Fruit fly (Drosophila melanogaster) whole organism, embryonic: ENCODE results near the gene CG5290.

Experiments used
- Abd-B ChIP-seq: fragments of 200-800 bp; sonication (Bioruptor generic); optimal IDR thresholded peaks from 2 replicates; lab custom pipeline; 2018; ENCODE audit warnings: missing biosample characterization, mild to moderate bottlenecking, missing genetic modification characterization, moderate library complexity
- Adf1 ChIP-seq: fragments of 200-800 bp; sonication (Bioruptor generic); IDR thresholded peaks from 2 replicates; pipeline ENCODE4 v1.3.6; 2022; ENCODE audit warnings: missing biosample characterization, missing genetic modification characterization
- CG10543 ChIP-seq: fragments of 200-800 bp; sonication (Bioruptor generic); optimal IDR thresholded peaks from 3 replicates; lab custom pipeline; 2017; ENCODE audit warnings: missing biosample characterization, mild to moderate bottlenecking, missing genetic modification characterization, moderate library complexity
- CG10979 ChIP-seq: fragments of 200-800 bp; sonication (Bioruptor generic); optimal IDR thresholded peaks from 2 replicates; lab custom pipeline; 2018; ENCODE audit warnings: missing biosample characterization, mild to moderate bottlenecking, missing genetic modification characterization, moderate library complexity
- CG14667 ChIP-seq: fragments of 200-800 bp; sonication (Bioruptor generic); IDR thresholded peaks from 2 replicates; pipeline ENCODE4 v1.3.6; 2022; ENCODE audit warnings: missing biosample characterization, missing genetic modification characterization
- CG15073 ChIP-seq: fragments of 200-800 bp; sonication (Bioruptor generic); optimal IDR thresholded peaks from 2 replicates; lab custom pipeline; 2016; ENCODE audit warnings: missing biosample characterization, missing genetic modification characterization
- CG15269 ChIP-seq: fragments of 200-800 bp; sonication (Bioruptor generic); optimal IDR thresholded peaks from 2 replicates; lab custom pipeline; 2018; ENCODE audit warnings: missing biosample characterization, mild to moderate bottlenecking, missing genetic modification characterization, moderate library complexity
- CG16779 ChIP-seq: fragments of 200-800 bp; sonication (Bioruptor generic); IDR thresholded peaks from 2 replicates; pipeline ENCODE4 v1.3.6; 2022; ENCODE audit warnings: missing biosample characterization, missing genetic modification characterization
- CG17829 ChIP-seq: fragments of 200-800 bp; optimal IDR thresholded peaks from 2 replicates; lab custom pipeline; 2019; ENCODE audit warnings: missing biosample characterization, mild to moderate bottlenecking, missing genetic modification characterization, moderate library complexity
- CG2199 ChIP-seq: fragments of 200-800 bp; sonication (Bioruptor generic); IDR thresholded peaks from 3 replicates; pipeline ENCODE4 v1.3.6; 2022; ENCODE audit warnings: missing biosample characterization, missing genetic modification characterization
- CG2202 ChIP-seq: fragments of 200-800 bp; sonication (Bioruptor generic); optimal IDR thresholded peaks from 2 replicates; lab custom pipeline; 2018; ENCODE audit warnings: missing biosample characterization, mild to moderate bottlenecking, missing genetic modification characterization
- CG2678 ChIP-seq: fragments of 200-800 bp; sonication (Bioruptor generic); optimal IDR thresholded peaks from 3 replicates; lab custom pipeline; 2019; ENCODE audit warnings: missing biosample characterization, mild to moderate bottlenecking, missing genetic modification characterization, moderate library complexity
- CG31441 ChIP-seq: fragments of 200-800 bp; sonication (Bioruptor generic); IDR thresholded peaks from 2 replicates; pipeline ENCODE4 v1.3.6; 2022; ENCODE audit warnings: missing biosample characterization, missing genetic modification characterization
- CG32772 ChIP-seq: fragments of 200-800 bp; sonication (Bioruptor generic); IDR thresholded peaks from 2 replicates; pipeline ENCODE4 v1.3.6; 2022; ENCODE audit warnings: missing biosample characterization, missing genetic modification characterization
- CG33213 ChIP-seq: fragments of 200-800 bp; sonication (Bioruptor generic); optimal IDR thresholded peaks from 3 replicates; lab custom pipeline; 2016; ENCODE audit warnings: missing biosample characterization, missing genetic modification characterization
- CG4854 ChIP-seq: fragments of 200-800 bp; sonication (Bioruptor generic); optimal IDR thresholded peaks from 2 replicates; lab custom pipeline; 2016; ENCODE audit warnings: missing biosample characterization, missing genetic modification characterization, inconsistent platforms
- CG5180 ChIP-seq: fragments of 200-800 bp; sonication (Bioruptor generic); optimal IDR thresholded peaks from 3 replicates; lab custom pipeline; 2017; ENCODE audit warnings: missing biosample characterization, missing genetic modification characterization, mild to moderate bottlenecking, moderate library complexity, missing genetic modification reagents
- CG6175 ChIP-seq: fragments of 200-800 bp; sonication (Bioruptor generic); IDR thresholded peaks from 3 replicates; pipeline ENCODE4 v1.3.6; 2022; ENCODE audit warnings: missing biosample characterization, missing genetic modification characterization
- CG6254 ChIP-seq: fragments of 200-800 bp; sonication (Bioruptor generic); optimal IDR thresholded peaks from 3 replicates; lab custom pipeline; 2017; ENCODE audit warnings: mild to moderate bottlenecking, missing biosample characterization, missing genetic modification reagents, missing genetic modification characterization
- CG6683 ChIP-seq: fragments of 200-800 bp; sonication (Bioruptor generic); optimal IDR thresholded peaks from 2 replicates; lab custom pipeline; 2017; ENCODE audit warnings: missing biosample characterization, mild to moderate bottlenecking, missing genetic modification characterization, missing genetic modification reagents
- CG7357 ChIP-seq: fragments of 200-800 bp; sonication (Bioruptor generic); IDR thresholded peaks from 3 replicates; pipeline ENCODE4 v1.3.6; 2022; ENCODE audit warnings: missing biosample characterization, missing genetic modification characterization
- CG9215 ChIP-seq: fragments of 200-800 bp; sonication (Bioruptor generic); IDR thresholded peaks from 2 replicates; pipeline ENCODE4 v1.3.6; 2022; ENCODE audit warnings: missing biosample characterization, missing genetic modification characterization
- Hmx ChIP-seq: fragments of 200-800 bp; sonication (Bioruptor generic); optimal IDR thresholded peaks from 2 replicates; lab custom pipeline; 2016; ENCODE audit warnings: missing biosample characterization, missing genetic modification characterization
- Hr39 ChIP-seq: fragments of >200 bp; optimal IDR thresholded peaks from 2 replicates; lab custom pipeline; 2017
- Meics ChIP-seq: fragments of 200-800 bp; sonication (Bioruptor generic); optimal IDR thresholded peaks from 2 replicates; lab custom pipeline; 2017; ENCODE audit warnings: missing biosample characterization, mild to moderate bottlenecking, missing genetic modification characterization
- Sry-δ ChIP-seq: fragments of 200-800 bp; sonication (Bioruptor generic); optimal IDR thresholded peaks from 2 replicates; lab custom pipeline; 2016; ENCODE audit warnings: missing biosample characterization, missing genetic modification characterization
- Xrp1 ChIP-seq: fragments of 200-800 bp; sonication (Bioruptor generic); IDR thresholded peaks from 2 replicates; pipeline ENCODE4 v1.3.6; 2022; ENCODE audit warnings: missing biosample characterization, missing genetic modification characterization
- aop ChIP-seq: fragments of 200-800 bp; sonication (Bioruptor generic); IDR thresholded peaks from 2 replicates; pipeline ENCODE4 v1.3.6; 2022; ENCODE audit warnings: missing biosample characterization, missing genetic modification characterization
- ap ChIP-seq: fragments of 200-800 bp; sonication (Bioruptor generic); IDR thresholded peaks from 2 replicates; pipeline ENCODE4 v1.3.6; 2022; ENCODE audit warnings: missing biosample characterization, missing genetic modification characterization
- ash1 ChIP-seq: fragments of 200-800 bp; sonication (Bioruptor generic); optimal IDR thresholded peaks from 2 replicates; lab custom pipeline; 2018; ENCODE audit warnings: missing biosample characterization, mild to moderate bottlenecking, missing genetic modification characterization
- bigmax ChIP-seq: fragments of 200-800 bp; sonication (Bioruptor generic); optimal IDR thresholded peaks from 2 replicates; lab custom pipeline; 2018; ENCODE audit warnings: missing biosample characterization, mild to moderate bottlenecking, missing genetic modification characterization
- cas ChIP-seq: fragments of 200-800 bp; sonication (Bioruptor generic); IDR thresholded peaks from 2 replicates; pipeline ENCODE4 v1.3.6; 2022; ENCODE audit warnings: missing biosample characterization, missing genetic modification characterization
- corto ChIP-seq: fragments of 200-800 bp; sonication (Bioruptor generic); optimal IDR thresholded peaks from 2 replicates; lab custom pipeline; 2016; ENCODE audit warnings: missing biosample characterization, mild to moderate bottlenecking, missing genetic modification characterization, moderate library complexity
- crc ChIP-seq: fragments of 200-800 bp; sonication (Bioruptor generic); optimal IDR thresholded peaks from 2 replicates; lab custom pipeline; 2016; ENCODE audit warnings: missing biosample characterization, missing genetic modification characterization
- cwo ChIP-seq: fragments of 200-800 bp; sonication (Bioruptor generic); optimal IDR thresholded peaks from 3 replicates; lab custom pipeline; 2017; ENCODE audit warnings: missing biosample characterization, missing genetic modification characterization, mild to moderate bottlenecking, moderate library complexity, missing genetic modification reagents
- dmrt99B ChIP-seq: fragments of 200-800 bp; sonication (Bioruptor generic); optimal IDR thresholded peaks from 2 replicates; lab custom pipeline; 2018; ENCODE audit warnings: missing biosample characterization, mild to moderate bottlenecking, missing genetic modification characterization, moderate library complexity
- ems ChIP-seq: fragments of 200-800 bp; sonication (Bioruptor generic); optimal IDR thresholded peaks from 3 replicates; lab custom pipeline; 2016; ENCODE audit warnings: missing biosample characterization, missing genetic modification characterization
- exex ChIP-seq: fragments of 200-800 bp; sonication (Bioruptor generic); optimal IDR thresholded peaks from 4 replicates; lab custom pipeline; 2018; ENCODE audit warnings: missing biosample characterization, mild to moderate bottlenecking, missing genetic modification characterization, moderate library complexity
- fd3F ChIP-seq: fragments of 200-800 bp; sonication (Bioruptor generic); optimal IDR thresholded peaks from 2 replicates; lab custom pipeline; 2018; ENCODE audit warnings: missing biosample characterization, mild to moderate bottlenecking, missing genetic modification characterization, moderate library complexity
- fd96Cb ChIP-seq: fragments of 200-800 bp; sonication (Bioruptor generic); optimal IDR thresholded peaks from 2 replicates; lab custom pipeline; 2018; ENCODE audit warnings: missing biosample characterization, mild to moderate bottlenecking, missing genetic modification characterization, moderate library complexity
- ftz-f1 ChIP-seq: fragments of 200-800 bp; sonication (Bioruptor generic); optimal IDR thresholded peaks from 2 replicates; lab custom pipeline; 2016; ENCODE audit warnings: missing biosample characterization, missing genetic modification characterization
- gem ChIP-seq: fragments of 200-800 bp; sonication (Bioruptor generic); optimal IDR thresholded peaks from 2 replicates; lab custom pipeline; 2019; ENCODE audit warnings: missing biosample characterization, mild to moderate bottlenecking, missing genetic modification characterization, moderate library complexity
- hkb ChIP-seq, 2 experiments: fragments of 200-800 bp in 1 of 2; fragments of >200 bp in 1 of 2; sonication (Bioruptor generic) in 1 of 2; IDR thresholded peaks in 1 of 2; optimal IDR thresholded peaks in 1 of 2; 2 replicates each; pipeline versions ENCODE4 v1.3.6 to Lab custom; 2017 to 2022; ENCODE audit warnings: missing biosample characterization in 1 of 2, missing genetic modification characterization in 1 of 2
- ken ChIP-seq: fragments of 200-800 bp; sonication (Bioruptor generic); IDR thresholded peaks from 3 replicates; pipeline ENCODE4 v1.3.6; 2022; ENCODE audit warnings: missing biosample characterization, missing genetic modification characterization
- otp ChIP-seq: fragments of 200-800 bp; sonication (Bioruptor generic); IDR thresholded peaks from 3 replicates; pipeline ENCODE4, ENCODE4 v1.3.6; 2022; ENCODE audit warnings: missing biosample characterization, missing genetic modification characterization
- sob ChIP-seq: fragments of 200-800 bp; sonication (Bioruptor generic); IDR thresholded peaks from 2 replicates; pipeline ENCODE4 v1.3.6; 2022; ENCODE audit warnings: missing biosample characterization, missing genetic modification characterization
- vfl ChIP-seq: fragments of 200-800 bp; sonication (Bioruptor generic); optimal IDR thresholded peaks from 2 replicates; lab custom pipeline; 2016; ENCODE audit warnings: missing biosample characterization, missing genetic modification characterization

The CG5290 gene

DNA sequence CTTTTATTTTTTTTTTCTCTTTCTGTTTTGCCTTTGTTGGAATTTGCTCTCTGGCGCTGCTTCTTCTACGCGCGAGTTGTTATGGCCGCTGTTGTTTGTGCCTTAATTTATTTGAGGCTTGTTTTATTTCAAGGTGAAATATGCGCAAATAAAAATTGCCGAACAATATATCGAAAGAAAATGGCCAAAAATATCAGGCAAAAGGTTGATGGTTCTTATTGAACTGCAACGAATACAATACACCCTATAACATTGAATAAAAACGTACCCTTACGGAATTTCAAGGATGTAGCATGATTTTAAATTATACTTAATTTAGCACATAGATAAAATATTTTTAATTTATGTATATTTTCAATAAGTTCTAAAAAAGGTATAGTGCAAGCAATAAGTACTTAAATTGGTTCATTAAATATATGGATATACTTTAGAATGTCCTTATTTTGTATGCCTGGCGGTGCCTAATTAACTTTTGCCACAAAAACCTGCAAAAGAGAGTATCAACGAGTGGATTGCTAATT is 37.2 kb upstream of the CG5290 start (continued):
- TF ChIP-seq CG6175 (GFP tag; lab: Robert Waterston, UW) (no peak), corto (GFP tag; lab: Kevin White, UChicago) (peak; percentile 33), CG6254 (GFP tag; lab: Kevin White, UChicago) (no peak), CG2678 (tag; lab: Kevin White, UChicago) (peak; percentile 21)

DNA sequence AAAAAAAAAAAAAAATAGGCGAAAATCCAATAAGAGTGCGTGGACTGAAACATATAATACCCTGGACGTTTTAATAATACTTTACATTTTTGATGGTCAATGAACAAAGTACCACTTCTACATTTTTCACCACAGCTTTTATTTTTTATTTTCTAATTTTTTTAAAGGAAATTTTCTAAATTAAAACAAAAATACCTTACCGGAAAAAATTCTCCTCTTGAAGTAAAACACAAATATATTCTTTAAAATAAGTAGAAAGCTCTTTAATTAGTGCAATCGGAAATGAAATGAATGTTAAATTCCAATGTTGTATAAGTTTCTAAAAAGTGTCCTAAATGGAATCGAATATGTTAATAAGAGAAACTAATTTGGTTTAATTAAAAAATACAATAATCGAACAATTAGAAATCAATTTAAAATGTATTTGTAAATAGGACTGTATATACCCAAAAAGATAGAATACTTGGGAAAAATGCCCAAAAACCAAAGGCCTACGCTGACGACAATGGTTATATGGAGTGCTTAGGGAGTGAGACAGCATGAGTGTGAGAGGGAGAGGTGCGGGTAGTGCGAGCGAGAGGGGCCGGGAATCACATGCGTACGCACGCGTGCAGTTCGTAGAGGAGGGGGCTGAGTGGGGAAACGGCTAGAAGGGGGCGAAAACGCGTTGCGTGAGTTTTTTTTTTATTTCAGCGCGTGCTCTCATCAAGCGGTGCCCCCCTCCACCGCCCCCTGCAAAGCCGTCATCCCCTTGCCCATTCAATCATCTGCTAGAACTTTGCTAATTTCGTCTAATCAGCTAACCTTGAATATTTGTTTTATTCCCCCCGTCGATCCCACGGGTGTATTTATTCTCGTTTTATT is 36.5 kb upstream of the CG5290 start:
- no peak for TF ChIP-seq CG33213
- TF ChIP-seq CG2202 (tag; lab: Kevin White, UChicago): no peak
- TF ChIP-seq CG2199: 0 out of 3 replicates have a peak, but pooled peaks have one; percentile 36
- no peak for TF ChIP-seq vfl
- peak; percentile 68; the same call in 1 of the 2 replicates for TF ChIP-seq CG16779 (GFP tag; lab: Robert Waterston, UW)
- peak; percentile 89 for TF ChIP-seq CG32772 (GFP tag; lab: Robert Waterston, UW)
- no peak for TF ChIP-seq hkb (optimal IDR thresholded peaks at IDR 0.05; lab: Kevin White, UChicago)
- TF ChIP-seq hkb (GFP tag; IDR thresholded peaks at IDR 0.05; lab: Robert Waterston, UW): no peak
- TF ChIP-seq fd3F (GFP tag; lab: Kevin White, UChicago): no peak
- TF ChIP-seq CG31441: no peak
- no peak for TF ChIP-seq bigmax (GFP tag; lab: Kevin White, UChicago)
- no peak for TF ChIP-seq CG5180 (GFP tag; lab: Kevin White, UChicago)
- TF ChIP-seq Abd-B (GFP tag; lab: Kevin White, UChicago): no peak
- TF ChIP-seq ken (GFP tag; lab: Robert Waterston, UW): no peak
- no peak for TF ChIP-seq dmrt99B (tag; lab: Kevin White, UChicago)
- TF ChIP-seq Meics (GFP tag; lab: Kevin White, UChicago): peak; percentile 47
- TF ChIP-seq crc: no peak
- peak; percentile 97 for TF ChIP-seq CG10543
- peak; percentile 64 for TF ChIP-seq Hr39 (lab: Kevin White, UChicago)
- TF ChIP-seq CG14667: no peak
- no peak for TF ChIP-seq CG6683 (GFP tag; lab: Kevin White, UChicago)
- peak; percentile 77 for TF ChIP-seq otp (GFP tag; lab: Robert Waterston, UW)
- no peak for TF ChIP-seq ap (GFP tag; lab: Robert Waterston, UW)
- TF ChIP-seq aop (GFP tag; lab: Robert Waterston, UW): no peak
- TF ChIP-seq CG17829 (tag; lab: Kevin White, UChicago): no peak
- peak; percentile 37 for TF ChIP-seq Hmx
- TF ChIP-seq CG15269 (tag; lab: Kevin White, UChicago): no peak
- peak; percentile 78 for TF ChIP-seq exex (tag; lab: Kevin White, UChicago)
- peak; percentile 69; the same call in 1 of the 2 replicates for TF ChIP-seq sob (GFP tag; lab: Robert Waterston, UW)
- no peak for TF ChIP-seq ash1 (GFP tag; lab: Kevin White, UChicago)
- no peak for TF ChIP-seq CG10979 (tag; lab: Kevin White, UChicago)
- no peak for TF ChIP-seq CG9215
- TF ChIP-seq ftz-f1: peak; percentile 98
- TF ChIP-seq Xrp1 (GFP tag; lab: Robert Waterston, UW): 0 out of 2 replicates have a peak, but pooled peaks have one; percentile 20
- TF ChIP-seq gem (tag; lab: Kevin White, UChicago): peak; percentile 37
- no peak for TF ChIP-seq CG7357 (GFP tag; lab: Robert Waterston, UW)
- TF ChIP-seq CG4854: no peak
- TF ChIP-seq Sry-δ: no peak
- no peak for TF ChIP-seq CG15073
- 0 out of 2 replicates have a peak, but pooled peaks have one; percentile 16 for TF ChIP-seq cas (GFP tag; lab: Robert Waterston, UW)
- peak; percentile 100 for TF ChIP-seq cwo (GFP tag; lab: Kevin White, UChicago)
- TF ChIP-seq fd96Cb: no peak
- TF ChIP-seq Adf1 (GFP tag; lab: Robert Waterston, UW): peak; percentile 85
- TF ChIP-seq ems (GFP tag; lab: Kevin White, UChicago): no peak
